Worm (Caenorhabditis elegans): ENCODE data around the gene clec-122.

clec-122 gene

ce11 chrII:3093352-3093751 is 12.5 kb upstream of the clec-122 start, which contains the start of gene srg-22:
TSS of gene srg-22 (minus strand) at chrII:3093452.
- no peak for TF ChIP-seq egl-43 (GFP tag; IDR thresholded peaks at IDR 0.05)
- no peak for TF ChIP-seq php-3 (GFP tag; IDR thresholded peaks at IDR 0.05)
- no peak for TF ChIP-seq sdz-12 (GFP tag; optimal IDR thresholded peaks at IDR 0.05)
- no peak for TF ChIP-seq ZK546.5 (tag; optimal IDR thresholded peaks at IDR 0.05)

- TF ChIP-seq skn-1 (tag; optimal IDR thresholded peaks at IDR 0.05) (no peak), madf-9 (GFP tag; conservative IDR thresholded peaks at IDR 0.05) (no peak), nhr-48 (tag; optimal IDR thresholded peaks at IDR 0.05) (no peak), arid-1 (GFP tag; conservative IDR thresholded peaks at IDR 0.05) (no peak), hmg-1.1 (GFP tag; IDR thresholded peaks at IDR 0.05) (no peak), nhr-28 (tag; optimal IDR thresholded peaks at IDR 0.05) (no peak), nhr-76 (tag; optimal IDR thresholded peaks at IDR 0.05) (no peak), nhr-41 (GFP tag; IDR thresholded peaks at IDR 0.05) (no peak), dmd-8 (GFP tag; IDR thresholded peaks at IDR 0.05) (no peak), zip-11 (GFP tag; IDR thresholded peaks at IDR 0.05) (no peak), zip-2 (tag; optimal IDR thresholded peaks at IDR 0.05) (no peak), pha-4 (GFP tag; IDR thresholded peaks at IDR 0.05) (no peak), pha-4 (tag; optimal IDR thresholded peaks at IDR 0.05) (no peak)
Measured at ce11 chrII:3096060-3096459, 9.8 kb upstream of the clec-122 start, which contains the start of gene srg-23. TSS of gene srg-23 (minus strand) at chrII:3096160.

DNA sequence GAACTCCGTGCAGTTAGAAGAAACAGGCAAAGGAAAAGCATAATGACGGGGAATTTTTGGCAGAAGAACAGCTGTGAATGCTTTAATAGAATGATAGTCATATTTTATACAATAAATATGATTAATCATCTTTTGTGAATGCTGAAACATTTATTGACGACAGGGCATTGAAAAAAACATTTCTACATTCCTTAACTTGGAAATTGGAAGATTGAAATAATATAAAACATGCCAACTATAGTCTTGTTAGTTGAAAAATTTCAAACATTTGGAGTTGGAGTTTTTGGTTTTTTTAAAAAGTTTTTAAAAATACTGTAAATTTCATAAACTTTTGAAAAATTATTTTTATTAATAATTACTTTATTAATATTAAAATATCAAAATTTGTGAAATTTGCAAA is 9.0 kb upstream of the clec-122 start, which contains the start of gene Y25C1A.14:
Gene Y25C1A.14, minus strand, starts transcription at position 101 of the 400 bp plus-strand sequence.
- TF ChIP-seq aly-2 (tag; optimal IDR thresholded peaks at IDR 0.05): no peak
- no peak for TF ChIP-seq ztf-11 (tag; optimal IDR thresholded peaks at IDR 0.05)
- TF ChIP-seq lir-3 (tag; optimal IDR thresholded peaks at IDR 0.05): no peak
- no peak for TF ChIP-seq nhr-28 (tag; optimal IDR thresholded peaks at IDR 0.05)
- TF ChIP-seq daf-8 (GFP tag; IDR thresholded peaks at IDR 0.05): no peak
- no peak for TF ChIP-seq nhr-48 (tag; optimal IDR thresholded peaks at IDR 0.05)
- TF ChIP-seq sdz-12 (GFP tag; optimal IDR thresholded peaks at IDR 0.05): no peak
- TF ChIP-seq ztf-7 (tag; optimal IDR thresholded peaks at IDR 0.05): no peak
- TF ChIP-seq dve-1 (tag; optimal IDR thresholded peaks at IDR 0.05; ENCODE audit: insufficient read depth): no peak
- TF ChIP-seq F37D6.2 (tag; optimal IDR thresholded peaks at IDR 0.05): no peak
- no peak for TF ChIP-seq mdt-29 (GFP tag; IDR thresholded peaks at IDR 0.05)

- TF ChIP-seq hif-1 (tag; optimal IDR thresholded peaks at IDR 0.05) (no peak), jun-1 (tag; optimal IDR thresholded peaks at IDR 0.05) (no peak), unc-130 (GFP tag; optimal IDR thresholded peaks at IDR 0.05) (no peak), madf-5 (GFP tag; IDR thresholded peaks at IDR 0.05) (no peak), lsy-2 (tag; optimal IDR thresholded peaks at IDR 0.05) (no peak), php-3 (GFP tag; IDR thresholded peaks at IDR 0.05) (no peak), spr-1 (tag; optimal IDR thresholded peaks at IDR 0.05) (no peak), F37D6.2 (tag; optimal IDR thresholded peaks at IDR 0.05) (no peak), ceh-82 (tag; optimal IDR thresholded peaks at IDR 0.05) (no peak), egl-43 (GFP tag; IDR thresholded peaks at IDR 0.05) (no peak), set-16 (GFP tag; IDR thresholded peaks at IDR 0.05) (no peak), ceh-28 (tag; optimal IDR thresholded peaks at IDR 0.05) (no peak), nhr-25 (tag; optimal IDR thresholded peaks at IDR 0.05; ENCODE audit: borderline replicate concordance, insufficient read depth) (no peak)
Measured at ce11 chrII:3100546-3100945, 5.3 kb upstream of the clec-122 start, which contains the start of gene srg-24. TSS of gene srg-24 (minus strand) at chrII:3100646.

DNA sequence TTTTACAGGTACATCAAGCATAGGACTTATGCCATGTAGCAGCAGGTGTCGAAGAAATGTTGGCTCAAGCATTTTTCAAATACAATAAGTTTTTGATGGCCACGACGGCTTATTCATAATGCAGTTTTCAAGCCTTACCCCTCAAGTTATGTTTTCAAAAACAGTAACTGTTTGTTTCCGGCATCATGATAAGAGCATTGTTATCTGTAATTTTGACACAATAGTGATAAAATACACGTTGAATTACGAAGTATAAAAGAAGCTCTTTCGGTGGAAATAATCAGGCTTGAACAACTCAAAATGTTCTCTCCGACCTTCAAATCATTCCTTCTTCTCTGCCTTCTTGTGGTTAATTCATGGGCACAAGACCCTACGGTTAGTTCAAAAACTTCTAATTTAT is 3.8 kb upstream of the clec-122 start, which contains the start of gene clec-121:
Gene clec-121, plus strand, starts transcription at position 301 of the 400 bp plus-strand sequence.
- no peak for TF ChIP-seq nhr-11 (tag; optimal IDR thresholded peaks at IDR 0.05)

Data from whole organism, L4 larva.